Fruit fly (Drosophila melanogaster) Kc167 (cell line): ENCODE data around the gene rost.

Source experiments
- Myc ChIP-seq: fragments of >200 bp; optimal IDR thresholded peaks from 2 replicates; lab custom pipeline; 2017; ENCODE audit warnings: missing external identifiers
- Sin3A ChIP-seq: fragments of >200 bp; optimal IDR thresholded peaks from 2 replicates; lab custom pipeline; 2018; ENCODE audit warnings: missing external identifiers
- h ChIP-seq: fragments of >200 bp; optimal IDR thresholded peaks from 3 replicates; lab custom pipeline; 2018; ENCODE audit warnings: missing external identifiers
- insv ChIP-seq: fragments of >200 bp; optimal IDR thresholded peaks from 3 replicates; lab custom pipeline; 2018; ENCODE audit warnings: missing external identifiers
- psq ChIP-seq: fragments of >200 bp; optimal IDR thresholded peaks from 2 replicates; lab custom pipeline; 2017; ENCODE audit warnings: missing external identifiers
- ttk ChIP-seq: sonication (Bioruptor generic); optimal IDR thresholded peaks from 2 replicates; lab custom pipeline; 2017; ENCODE audit warnings: missing external identifiers

rost gene

DNA sequence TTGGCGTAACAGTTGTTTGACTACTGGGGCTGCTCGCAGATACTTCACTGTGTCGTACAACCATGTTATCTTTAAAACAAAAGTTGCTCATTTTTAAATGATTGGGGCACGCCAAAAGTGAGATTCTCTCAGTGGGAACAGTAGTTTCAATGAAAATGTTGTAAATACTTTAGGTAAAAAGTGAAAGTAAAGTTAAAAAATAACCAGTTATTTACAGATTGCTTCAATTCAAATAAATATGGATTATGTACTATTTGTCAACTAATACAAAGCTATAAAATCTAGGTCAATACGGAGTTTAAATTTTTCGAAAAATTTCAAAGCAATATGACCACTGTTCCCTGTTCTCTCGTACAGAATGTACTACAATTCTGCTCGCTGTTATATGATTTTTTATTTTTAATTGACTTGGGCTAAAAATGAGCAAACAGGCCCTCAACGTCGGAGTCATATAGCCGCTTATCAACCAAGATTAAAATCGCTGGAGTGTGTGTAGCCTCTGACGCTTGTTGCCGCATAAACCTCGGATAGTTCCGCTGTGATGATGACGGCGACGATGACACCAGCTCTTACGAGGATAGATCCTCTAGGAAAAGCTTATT, 47.5 kb downstream of the rost start, which contains the start of gene Argl:
Gene Argl (minus strand): TSS at position 370 of the 602 bp plus-strand sequence.
- no peak for TF ChIP-seq Myc
- no peak for TF ChIP-seq psq (lab: Kevin White, UChicago)
- no peak for TF ChIP-seq insv (lab: Kevin White, UChicago)
- no peak for TF ChIP-seq Sin3A (lab: Kevin White, UChicago)
- TF ChIP-seq ttk (lab: Kevin White, UChicago): no peak

DNA sequence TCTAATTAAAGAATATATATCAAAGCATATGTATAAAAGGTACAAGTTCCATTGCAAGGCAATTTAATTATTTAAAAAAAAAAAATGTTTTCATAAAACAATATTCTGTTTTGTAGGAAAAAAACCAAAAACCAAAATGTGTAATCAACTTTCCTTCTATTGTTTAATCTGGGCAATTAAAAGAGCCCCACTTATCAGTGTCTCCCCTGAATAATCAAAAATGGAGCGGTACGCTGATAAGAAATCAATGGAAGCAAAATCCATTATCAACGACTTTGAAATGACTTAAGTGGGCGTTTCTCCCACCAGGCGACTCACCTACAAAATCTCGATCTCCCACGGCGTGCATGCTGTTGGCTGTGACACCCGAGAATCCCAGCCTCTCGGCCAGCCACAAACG, 48.7 kb downstream of the rost start:
- TF ChIP-seq psq (lab: Kevin White, UChicago): no peak
- no peak for TF ChIP-seq insv (lab: Kevin White, UChicago)
- no peak for TF ChIP-seq Myc
- no peak for TF ChIP-seq ttk (lab: Kevin White, UChicago)
- TF ChIP-seq Sin3A (lab: Kevin White, UChicago): no peak
- no peak for TF ChIP-seq h (lab: Kevin White, UChicago)

dm6 chr2L:8937837-8938413, 51.4 kb downstream of the rost start:
- no peak for TF ChIP-seq Myc
- no peak for TF ChIP-seq h (lab: Kevin White, UChicago)
- no peak for TF ChIP-seq insv (lab: Kevin White, UChicago)
- TF ChIP-seq ttk (lab: Kevin White, UChicago): no peak
- no peak for TF ChIP-seq Sin3A (lab: Kevin White, UChicago)

DNA sequence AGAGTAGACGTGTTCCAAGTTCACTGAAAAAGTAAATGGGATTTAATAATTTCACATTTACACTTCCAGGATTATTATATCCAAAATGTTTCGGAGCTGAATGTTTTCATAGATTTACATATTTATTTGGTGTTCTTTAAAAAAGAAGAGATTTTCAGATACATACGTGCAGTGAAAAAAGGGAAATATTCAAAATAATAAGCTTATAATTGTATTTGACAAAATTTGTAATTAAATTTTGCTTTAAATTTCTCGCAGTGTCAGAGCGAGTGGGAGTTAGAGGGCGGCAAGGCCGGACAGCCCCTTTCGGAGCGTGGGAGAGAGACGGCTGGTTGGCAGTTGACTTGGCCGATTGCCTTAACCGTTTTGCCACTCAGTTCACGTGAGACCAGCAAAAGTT, 52.3 kb downstream of the rost start, which contains the start of gene Tsp29Fb:
Gene Tsp29Fb (plus strand): TSS at position 388 of the 400 bp plus-strand sequence.
- no peak for TF ChIP-seq Myc
- no peak for TF ChIP-seq psq (lab: Kevin White, UChicago)
- TF ChIP-seq ttk (lab: Kevin White, UChicago): no peak
- no peak for TF ChIP-seq h (lab: Kevin White, UChicago)
- TF ChIP-seq insv (lab: Kevin White, UChicago): no peak
- TF ChIP-seq Sin3A (lab: Kevin White, UChicago): no peak
